Fruit fly (Drosophila melanogaster) whole organism, prepupa: ENCODE results near the gene CG9672.

ENCODE experiments used
- Blimp-1 ChIP-seq: fragments of 200-800 bp; sonication (Bioruptor generic); optimal IDR thresholded peaks from 3 replicates; lab custom pipeline; 2017; ENCODE audit warnings: missing biosample characterization, missing genetic modification characterization, mild to moderate bottlenecking, moderate library complexity, missing genetic modification reagents
- CG11902 ChIP-seq: fragments of 200-800 bp; sonication (Bioruptor generic); optimal IDR thresholded peaks from 3 replicates; lab custom pipeline; 2016; ENCODE audit warnings: missing biosample characterization, missing genetic modification characterization
- CG3919 ChIP-seq: fragments of 200-800 bp; sonication (Bioruptor generic); optimal IDR thresholded peaks from 3 replicates; lab custom pipeline; 2016; ENCODE audit warnings: missing biosample characterization, missing genetic modification characterization
- CG6808 ChIP-seq: fragments of 200-800 bp; sonication (Bioruptor generic); optimal IDR thresholded peaks from 3 replicates; lab custom pipeline; 2017; ENCODE audit warnings: missing biosample characterization, missing genetic modification characterization, mild to moderate bottlenecking, moderate library complexity, missing genetic modification reagents
- CG8119 ChIP-seq: fragments of 200-800 bp; sonication (Bioruptor generic); IDR thresholded peaks from 3 replicates; pipeline ENCODE4 v1.3.6; 2022; ENCODE audit warnings: missing biosample characterization, missing genetic modification characterization
- Gug ChIP-seq: fragments of 200-800 bp; sonication (Bioruptor generic); IDR thresholded peaks from 2 replicates; pipeline ENCODE4 v1.3.6; 2022; ENCODE audit warnings: missing biosample characterization, missing genetic modification characterization
- Hr39 ChIP-seq: fragments of 200-800 bp; sonication (Bioruptor generic); optimal IDR thresholded peaks from 2 replicates; lab custom pipeline; 2016; ENCODE audit warnings: missing biosample characterization, missing genetic modification characterization
- achi ChIP-seq: fragments of 200-800 bp; sonication (Bioruptor generic); optimal IDR thresholded peaks from 3 replicates; lab custom pipeline; 2016; ENCODE audit warnings: missing biosample characterization, missing genetic modification characterization
- pdm3 ChIP-seq: fragments of 200-800 bp; sonication (Bioruptor generic); optimal IDR thresholded peaks from 3 replicates; lab custom pipeline; 2016; ENCODE audit warnings: missing biosample characterization, missing genetic modification characterization
- ss ChIP-seq, 2 experiments: fragments of 200-800 bp; sonication (Bioruptor generic); optimal IDR thresholded peaks; 2 replicates in 1 of 2; 3 replicates in 1 of 2; lab custom pipeline; 2017 to 2018; ENCODE audit warnings: mild to moderate bottlenecking in 2 of 2, missing biosample characterization in 2 of 2, missing genetic modification characterization in 2 of 2, moderate library complexity in 1 of 2

DNA sequence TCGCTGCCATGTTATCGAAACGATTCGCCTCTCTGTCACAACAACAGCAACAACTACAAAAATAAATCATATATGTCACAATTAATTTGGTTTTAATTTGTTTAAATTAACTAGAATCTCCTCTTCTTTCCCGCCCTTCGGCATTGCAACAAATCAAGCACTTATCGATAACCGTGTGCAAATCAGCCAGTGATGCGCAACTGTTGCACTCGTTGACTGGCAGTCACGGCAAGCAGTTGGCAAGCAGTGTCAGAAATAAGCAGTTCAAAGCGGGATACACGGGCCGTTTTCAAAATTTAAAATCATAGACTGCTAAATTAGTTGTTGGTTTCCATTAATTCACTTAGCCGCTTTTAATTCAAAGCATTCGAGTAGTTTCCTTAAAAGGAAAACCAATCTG lies 22.9 kb downstream of the CG9672 start, which contains the start of gene Axs:
- TF ChIP-seq ss (GFP tag; optimal IDR thresholded peaks at IDR 0.05; lab: Kevin White, UChicago) (no peak), pdm3 (peak; percentile 5), achi (peak; percentile 29), CG8119 (no peak), CG6808 (no peak), Blimp-1 (no peak), CG3919 (no peak), CG11902 (GFP tag; lab: Kevin White, UChicago) (no peak), Hr39 (no peak), Gug (no peak)
